Fruit fly (Drosophila melanogaster) whole organism, adult: Measurements from ENCODE around the gene sqh.

ENCODE experiments used
- CG14711 ChIP-seq: fragments of 200-800 bp; sonication (Bioruptor generic); optimal IDR thresholded peaks from 2 replicates; lab custom pipeline; 2018; ENCODE audit warnings: missing biosample characterization, mild to moderate bottlenecking, missing genetic modification characterization, moderate library complexity
- CG1620 ChIP-seq: fragments of 200-800 bp; sonication (Bioruptor generic); optimal IDR thresholded peaks from 2 replicates; lab custom pipeline; 2016; ENCODE audit warnings: missing biosample characterization, missing genetic modification characterization
- CG5204 ChIP-seq: fragments of 200-800 bp; sonication (Bioruptor generic); optimal IDR thresholded peaks from 2 replicates; lab custom pipeline; 2016; ENCODE audit warnings: missing biosample characterization, missing genetic modification characterization
- CG7045 ChIP-seq: fragments of 200-800 bp; sonication (Bioruptor generic); optimal IDR thresholded peaks from 2 replicates; lab custom pipeline; 2017; ENCODE audit warnings: missing biosample characterization, mild to moderate bottlenecking, missing genetic modification characterization
- CG7101 ChIP-seq: fragments of 200-800 bp; sonication (Bioruptor generic); optimal IDR thresholded peaks from 2 replicates; lab custom pipeline; 2018; ENCODE audit warnings: missing biosample characterization, mild to moderate bottlenecking, missing genetic modification characterization, moderate library complexity
- Crg-1 ChIP-seq: fragments of 200-800 bp; sonication (Bioruptor generic); optimal IDR thresholded peaks from 2 replicates; lab custom pipeline; 2016; ENCODE audit warnings: missing biosample characterization, missing genetic modification characterization
- Hr96 ChIP-seq: fragments of 200-800 bp; sonication (Bioruptor generic); optimal IDR thresholded peaks from 2 replicates; lab custom pipeline; 2016; ENCODE audit warnings: missing biosample characterization, missing genetic modification characterization
- cic ChIP-seq: fragments of 200-800 bp; sonication (Bioruptor generic); optimal IDR thresholded peaks from 2 replicates; lab custom pipeline; 2017; ENCODE audit warnings: missing biosample characterization, mild to moderate bottlenecking, missing genetic modification characterization, moderate library complexity
- kay ChIP-seq: fragments of 200-800 bp; sonication (Bioruptor generic); peaks from one replicate; lab custom pipeline; 2016; ENCODE audit warnings: missing biosample characterization, missing genetic modification characterization, borderline replicate concordance
- pad ChIP-seq: fragments of 200-800 bp; sonication (Bioruptor generic); optimal IDR thresholded peaks from 3 replicates; lab custom pipeline; 2017; ENCODE audit warnings: missing biosample characterization, missing genetic modification characterization, mild to moderate bottlenecking, moderate library complexity, missing genetic modification reagents
- tj ChIP-seq: fragments of 200-800 bp; sonication (Bioruptor generic); optimal IDR thresholded peaks from 3 replicates; lab custom pipeline; 2017; ENCODE audit warnings: missing biosample characterization, mild to moderate bottlenecking, missing genetic modification characterization, moderate library complexity

dm6 chrX:6219845-6220345, 5.0 kb downstream of the sqh start, which contains the start of gene Efr:
- no peak for TF ChIP-seq Crg-1 (GFP tag; lab: Kevin White, UChicago)
- TF ChIP-seq CG14711: peak; percentile 10
- TF ChIP-seq CG5204 (GFP tag; lab: Kevin White, UChicago): no peak
- TF ChIP-seq CG1620 (GFP tag; lab: Kevin White, UChicago): no peak
- TF ChIP-seq tj: no peak
- TF ChIP-seq CG7101: no peak
- no peak for TF ChIP-seq Hr96 (GFP tag; lab: Kevin White, UChicago)
- TF ChIP-seq cic (GFP tag; lab: Kevin White, UChicago): peak; percentile 64
- no peak for TF ChIP-seq CG7045 (GFP tag; lab: Kevin White, UChicago)
- no peak for TF ChIP-seq kay (GFP tag; lab: Kevin White, UChicago)
- TF ChIP-seq pad (GFP tag; lab: Kevin White, UChicago): peak; percentile 73
